Worm (Caenorhabditis elegans) whole organism, young adult: ENCODE data around the gene smf-2.

Experiments
- B0261.1 ChIP-seq: sonication (generic microtip); optimal IDR thresholded peaks from 2 replicates; lab custom pipeline; 2016; ENCODE audit warnings: mild to moderate bottlenecking, missing genetic modification characterization, moderate library complexity, missing compliant biosample characterization
- C06A6.2 ChIP-seq: fragments of 200-800 bp; sonication (Bioruptor generic); conservative IDR thresholded peaks from 2 replicates; pipeline ENCODE4 v1.3.6; 2022; ENCODE audit warnings: missing genetic modification characterization, missing compliant biosample characterization
- C17E4.6 ChIP-seq: fragments of 200-800 bp; sonication (Bioruptor generic); IDR thresholded peaks from 2 replicates; pipeline ENCODE4 v1.3.6; 2022; ENCODE audit warnings: missing genetic modification reagents, missing genetic modification characterization, missing compliant biosample characterization
- F23B12.7 ChIP-seq: sonication (generic microtip); optimal IDR thresholded peaks from 2 replicates; lab custom pipeline; 2017; ENCODE audit warnings: missing genetic modification characterization, mild to moderate bottlenecking, missing compliant biosample characterization, antibody characterized with exemption, moderate library complexity; ENCODE audit not compliant: insufficient read depth
- F37B4.10 ChIP-seq: fragments of 200-800 bp; sonication (Bioruptor generic); IDR thresholded peaks from 2 replicates; pipeline ENCODE4 v1.3.6; 2022; ENCODE audit warnings: missing genetic modification characterization, missing compliant biosample characterization
- F39B2.1 ChIP-seq: fragments of 200-800 bp; sonication (Bioruptor generic); IDR thresholded peaks from 2 replicates; pipeline ENCODE4 v1.3.6; 2022; ENCODE audit warnings: missing genetic modification reagents, missing genetic modification characterization, missing compliant biosample characterization
- F55B11.4 ChIP-seq: sonication (generic microtip); optimal IDR thresholded peaks from 2 replicates; lab custom pipeline; 2016; ENCODE audit warnings: missing compliant biosample characterization, missing genetic modification characterization, borderline replicate concordance; ENCODE audit not compliant: insufficient read depth
- F57C9.4 ChIP-seq: sonication (generic microtip); optimal IDR thresholded peaks from 2 replicates; lab custom pipeline; 2017; ENCODE audit warnings: mild to moderate bottlenecking, missing genetic modification characterization, missing compliant biosample characterization
- K12H6.12 ChIP-seq: fragments of 200-800 bp; sonication (Bioruptor generic); optimal IDR thresholded peaks from 2 replicates; lab custom pipeline; 2018; ENCODE audit warnings: mild to moderate bottlenecking, missing genetic modification characterization, missing compliant biosample characterization
- T07F8.4 ChIP-seq: sonication (generic microtip); optimal IDR thresholded peaks from 2 replicates; lab custom pipeline; 2016; ENCODE audit warnings: mild to moderate bottlenecking, missing genetic modification characterization, moderate library complexity, missing compliant biosample characterization
- T26A5.8 ChIP-seq: sonication (generic microtip); optimal IDR thresholded peaks from 2 replicates; lab custom pipeline; 2016; ENCODE audit warnings: missing genetic modification characterization, missing compliant biosample characterization
- Y53F4B.3 ChIP-seq: fragments of 200-800 bp; sonication (Bioruptor generic); IDR thresholded peaks from 2 replicates; pipeline ENCODE4 v1.3.6; 2022; ENCODE audit warnings: missing genetic modification reagents, missing genetic modification characterization, missing compliant biosample characterization
- Y67H2A.10 ChIP-seq: fragments of 200-800 bp; sonication (Bioruptor generic); conservative IDR thresholded peaks from 2 replicates; pipeline ENCODE4 v1.3.6; 2022; ENCODE audit warnings: missing genetic modification reagents, missing genetic modification characterization, missing compliant biosample characterization
- ZK185.1 ChIP-seq: sonication (generic microtip); optimal IDR thresholded peaks from 2 replicates; lab custom pipeline; 2016; ENCODE audit warnings: mild to moderate bottlenecking, missing genetic modification characterization, missing compliant biosample characterization; ENCODE audit not compliant: poor library complexity, severe bottlenecking
- aptf-3 ChIP-seq: fragments of 200-800 bp; sonication (Bioruptor generic); IDR thresholded peaks from 2 replicates; pipeline ENCODE4 v1.3.6; 2022; ENCODE audit warnings: missing genetic modification characterization, missing compliant biosample characterization
- atf-7 ChIP-seq: sonication (generic microtip); optimal IDR thresholded peaks from 2 replicates; lab custom pipeline; 2017; ENCODE audit warnings: mild to moderate bottlenecking, missing genetic modification characterization, missing compliant biosample characterization
- athp-1 ChIP-seq: sonication (generic microtip); optimal IDR thresholded peaks from 2 replicates; lab custom pipeline; 2017; ENCODE audit warnings: mild to moderate bottlenecking, missing genetic modification characterization, missing compliant biosample characterization
- attf-3 ChIP-seq: fragments of 200-800 bp; sonication (Bioruptor generic); conservative IDR thresholded peaks from 2 replicates; pipeline ENCODE4 v1.3.6; 2022; ENCODE audit warnings: missing genetic modification reagents, missing genetic modification characterization, missing compliant biosample characterization
- attf-6 ChIP-seq: fragments of 200-800 bp; sonication (Bioruptor generic); IDR thresholded peaks from 2 replicates; pipeline ENCODE4 v1.3.6; 2022; ENCODE audit warnings: missing genetic modification reagents, missing genetic modification characterization, missing compliant biosample characterization
- ceh-100 ChIP-seq: fragments of 200-800 bp; sonication (Bioruptor generic); IDR thresholded peaks from 2 replicates; pipeline ENCODE4 v1.3.6; 2022; ENCODE audit warnings: missing genetic modification reagents, missing genetic modification characterization, missing compliant biosample characterization
- ceh-40 ChIP-seq: fragments of 200-800 bp; sonication (Bioruptor generic); IDR thresholded peaks from 2 replicates; pipeline ENCODE4 v1.3.6; 2022; ENCODE audit warnings: missing genetic modification characterization, missing compliant biosample characterization
- ceh-91 ChIP-seq: fragments of 200-800 bp; sonication (Bioruptor generic); IDR thresholded peaks from 2 replicates; pipeline ENCODE4 v1.3.6; 2022; ENCODE audit warnings: missing genetic modification reagents, missing genetic modification characterization, missing compliant biosample characterization
- die-1 ChIP-seq: sonication (generic microtip); optimal IDR thresholded peaks from 2 replicates; lab custom pipeline; 2016; ENCODE audit warnings: missing genotype, mild to moderate bottlenecking, missing genetic modification characterization, missing compliant biosample characterization
- dox-1 ChIP-seq: fragments of 200-800 bp; sonication (Bioruptor generic); IDR thresholded peaks from 2 replicates; pipeline ENCODE4 v1.3.6; 2022; ENCODE audit warnings: missing genetic modification reagents, missing genetic modification characterization, missing compliant biosample characterization
- dpff-1 ChIP-seq: sonication (generic microtip); optimal IDR thresholded peaks from 2 replicates; lab custom pipeline; 2017; ENCODE audit warnings: mild to moderate bottlenecking, missing genetic modification characterization, missing compliant biosample characterization
- efl-1 ChIP-seq: fragments of 150-350 bp; optimal IDR thresholded peaks from 2 replicates; lab custom pipeline; 2014; ENCODE audit warnings: missing biosample characterization, missing genetic modification reagents, missing genetic modification characterization
- fkh-3 ChIP-seq: sonication (generic microtip); optimal IDR thresholded peaks from 2 replicates; lab custom pipeline; 2016; ENCODE audit warnings: mild to moderate bottlenecking, missing genetic modification characterization, missing compliant biosample characterization
- hlh-12 ChIP-seq: sonication (generic microtip); optimal IDR thresholded peaks from 2 replicates; lab custom pipeline; 2016; ENCODE audit warnings: missing genetic modification characterization, missing compliant biosample characterization
- hmg-20 ChIP-seq: fragments of 200-800 bp; sonication (Bioruptor generic); IDR thresholded peaks from 2 replicates; pipeline ENCODE4 v1.3.6; 2022; ENCODE audit warnings: missing genetic modification reagents, missing genetic modification characterization, missing compliant biosample characterization
- let-526 ChIP-seq: fragments of 200-800 bp; sonication (Bioruptor generic); IDR thresholded peaks from 2 replicates; pipeline ENCODE4 v1.3.6; 2022; ENCODE audit warnings: missing genetic modification reagents, missing genetic modification characterization, missing compliant biosample characterization
- madf-3 ChIP-seq: fragments of 200-800 bp; sonication (Bioruptor generic); IDR thresholded peaks from 2 replicates; pipeline ENCODE4 v1.3.6; 2022; ENCODE audit warnings: missing genetic modification reagents, missing genetic modification characterization, missing compliant biosample characterization
- mcd-1 ChIP-seq: fragments of 200-800 bp; sonication (Bioruptor generic); IDR thresholded peaks from 2 replicates; pipeline ENCODE4 v1.3.6; 2022; ENCODE audit warnings: missing genetic modification reagents, missing genetic modification characterization, missing compliant biosample characterization
- nfya-2 ChIP-seq: fragments of 200-800 bp; sonication (Bioruptor generic); IDR thresholded peaks from 2 replicates; pipeline ENCODE4 v1.3.6; 2022; ENCODE audit warnings: missing genetic modification reagents, missing genetic modification characterization, missing compliant biosample characterization
- nhr-120 ChIP-seq: fragments of 200-800 bp; sonication (Bioruptor generic); IDR thresholded peaks from 2 replicates; pipeline ENCODE4 v1.3.6; 2022; ENCODE audit warnings: missing genetic modification characterization, missing compliant biosample characterization
- nhr-179 ChIP-seq: sonication (generic microtip); optimal IDR thresholded peaks from 2 replicates; lab custom pipeline; 2016; ENCODE audit warnings: mild to moderate bottlenecking, missing genetic modification characterization, missing compliant biosample characterization
- nhr-80 ChIP-seq: sonication (generic microtip); optimal IDR thresholded peaks from 2 replicates; lab custom pipeline; 2016; ENCODE audit warnings: missing genetic modification characterization, missing compliant biosample characterization
- rcor-1 ChIP-seq: fragments of 200-800 bp; sonication (Bioruptor generic); IDR thresholded peaks from 2 replicates; pipeline ENCODE4 v1.3.6; 2022; ENCODE audit warnings: missing genetic modification reagents, missing genetic modification characterization, missing compliant biosample characterization
- sdz-38 ChIP-seq: sonication (generic microtip); optimal IDR thresholded peaks from 2 replicates; lab custom pipeline; 2016; ENCODE audit warnings: missing genotype, missing genetic modification characterization, missing compliant biosample characterization
- sea-2 ChIP-seq: fragments of 200-800 bp; sonication (Bioruptor generic); IDR thresholded peaks from 2 replicates; pipeline ENCODE4 v1.3.6; 2022; ENCODE audit warnings: missing genetic modification characterization, missing compliant biosample characterization
- snpc-1.1 ChIP-seq: sonication (generic microtip); optimal IDR thresholded peaks from 2 replicates; lab custom pipeline; 2017; ENCODE audit warnings: missing genetic modification characterization, mild to moderate bottlenecking, missing compliant biosample characterization, antibody characterized with exemption, moderate library complexity, missing genotype, missing genetic modification reagents; ENCODE audit not compliant: insufficient read depth
- snpc-1.3 ChIP-seq: sonication (generic microtip); optimal IDR thresholded peaks from 2 replicates; lab custom pipeline; 2017; ENCODE audit warnings: missing genetic modification characterization, mild to moderate bottlenecking, missing compliant biosample characterization, antibody characterized with exemption, moderate library complexity, missing genotype, missing genetic modification reagents; ENCODE audit not compliant: insufficient read depth
- snpc-3.4 ChIP-seq: sonication (generic microtip); optimal IDR thresholded peaks from 2 replicates; lab custom pipeline; 2017; ENCODE audit warnings: missing genetic modification characterization, mild to moderate bottlenecking, missing compliant biosample characterization, antibody characterized with exemption, moderate library complexity, missing genotype, missing genetic modification reagents
- tbx-9 ChIP-seq: sonication (generic microtip); optimal IDR thresholded peaks from 2 replicates; lab custom pipeline; 2016; ENCODE audit warnings: borderline replicate concordance, missing genetic modification characterization, inconsistent platforms, missing compliant biosample characterization
- unc-62 ChIP-seq: fragments of 150-350 bp; optimal IDR thresholded peaks from 2 replicates; lab custom pipeline; 2014; ENCODE audit warnings: missing biosample characterization, missing genetic modification reagents, missing genetic modification characterization
- xnd-1 ChIP-seq: sonication (generic microtip); optimal IDR thresholded peaks from 2 replicates; lab custom pipeline; 2016; ENCODE audit warnings: missing genotype, missing genetic modification reagents, missing genetic modification characterization, missing compliant biosample characterization
- zfh-2 ChIP-seq: fragments of 200-800 bp; sonication (Bioruptor generic); conservative IDR thresholded peaks from 2 replicates; pipeline ENCODE4 v1.3.6; 2022; ENCODE audit warnings: missing genetic modification reagents, missing genetic modification characterization, missing compliant biosample characterization
- ztf-26 ChIP-seq: sonication (generic microtip); optimal IDR thresholded peaks from 2 replicates; lab custom pipeline; 2017; ENCODE audit warnings: missing genetic modification characterization, missing compliant biosample characterization
- ztf-6 ChIP-seq: fragments of 200-800 bp; sonication (Bioruptor generic); IDR thresholded peaks from 2 replicates; pipeline ENCODE4 v1.3.6; 2022; ENCODE audit warnings: missing genetic modification reagents, missing genetic modification characterization, missing compliant biosample characterization

Gene smf-2

ce11 chrX:6742011-6742683, 23.7 kb upstream of the smf-2 start, which contains the start of gene mdl-1 (continued):
- TF ChIP-seq Y67H2A.10 (GFP tag; lab: Robert Waterston, UW) (no peak), ztf-26 (tag; lab: Kevin White, UChicago) (peak; percentile 82), attf-6 (no peak), die-1 (no peak), athp-1 (tag; lab: Kevin White, UChicago) (no peak), efl-1 (GFP tag; lab: Kevin White, UChicago) (no peak), dox-1 (GFP tag; lab: Robert Waterston, UW) (peak; percentile 70), hmg-20 (GFP tag; lab: Robert Waterston, UW) (no peak), K12H6.12 (peak; percentile 92), ztf-6 (GFP tag; lab: Robert Waterston, UW) (no peak), nhr-179 (tag; lab: Kevin White, UChicago) (no peak), Y53F4B.3 (GFP tag; lab: Robert Waterston, UW) (no peak), ZK185.1 (peak; percentile 58), let-526 (GFP tag; lab: Robert Waterston, UW) (0 out of 2 replicates have a peak, but pooled peaks have one; percentile 37), F37B4.10 (GFP tag; lab: Robert Waterston, UW) (no peak), snpc-1.3 (no peak), dpff-1 (no peak), xnd-1 (no peak), nhr-80 (peak; percentile 37), B0261.1 (tag; lab: Kevin White, UChicago) (no peak), snpc-1.1 (tag; lab: Kevin White, UChicago) (no peak), T26A5.8 (tag; lab: Kevin White, UChicago) (no peak), F23B12.7 (tag; lab: Kevin White, UChicago) (peak; percentile 70), F55B11.4 (tag; lab: Kevin White, UChicago) (no peak), attf-3 (GFP tag; lab: Robert Waterston, UW) (no peak; the same call in 1 of the 2 replicates), C06A6.2 (GFP tag; lab: Robert Waterston, UW) (peak; percentile 48; the same call in 1 of the 2 replicates), unc-62 (GFP tag; lab: Kevin White, UChicago) (no peak), madf-3 (no peak), zfh-2 (peak; percentile 98), rcor-1 (peak; percentile 60), sdz-38 (tag; lab: Kevin White, UChicago) (no peak), ceh-100 (0 out of 2 replicates have a peak, but pooled peaks have one; percentile 18), snpc-3.4 (tag; lab: Kevin White, UChicago) (peak; percentile 6), tbx-9 (no peak), mcd-1 (peak; percentile 70), F57C9.4 (tag; lab: Kevin White, UChicago) (no peak), hlh-12 (no peak), nhr-120 (GFP tag; lab: Robert Waterston, UW) (no peak), aptf-3 (GFP tag; lab: Robert Waterston, UW) (no peak), ceh-91 (GFP tag; lab: Robert Waterston, UW) (no peak), C17E4.6 (GFP tag; lab: Robert Waterston, UW) (no peak), nfya-2 (GFP tag; lab: Robert Waterston, UW) (no peak), F39B2.1 (no peak), fkh-3 (tag; lab: Kevin White, UChicago) (no peak), sea-2 (GFP tag; lab: Robert Waterston, UW) (no peak), atf-7 (tag; lab: Kevin White, UChicago) (peak; percentile 51), ceh-40 (GFP tag; lab: Robert Waterston, UW) (0 out of 2 replicates have a peak, but pooled peaks have one; percentile 52), T07F8.4 (tag; lab: Kevin White, UChicago) (no peak)
